Worm (Caenorhabditis elegans) whole organism, young adult: Measurements from ENCODE around the gene R166.3.

Experiments
- C06A6.2 ChIP-seq: fragments of 200-800 bp; sonication (Bioruptor generic); conservative IDR thresholded peaks from 2 replicates; pipeline ENCODE4 v1.3.6; 2022; ENCODE audit warnings: missing genetic modification characterization, missing compliant biosample characterization
- F39B2.1 ChIP-seq: fragments of 200-800 bp; sonication (Bioruptor generic); IDR thresholded peaks from 2 replicates; pipeline ENCODE4 v1.3.6; 2022; ENCODE audit warnings: missing genetic modification reagents, missing genetic modification characterization, missing compliant biosample characterization
- F55B11.4 ChIP-seq: sonication (generic microtip); optimal IDR thresholded peaks from 2 replicates; lab custom pipeline; 2016; ENCODE audit warnings: missing compliant biosample characterization, missing genetic modification characterization, borderline replicate concordance; ENCODE audit not compliant: insufficient read depth
- F57A8.1 ChIP-seq: fragments of 200-800 bp; sonication (Bioruptor generic); optimal IDR thresholded peaks from 2 replicates; lab custom pipeline; 2018; ENCODE audit warnings: mild to moderate bottlenecking, missing genetic modification characterization, moderate library complexity, missing compliant biosample characterization
- F57C9.4 ChIP-seq: sonication (generic microtip); optimal IDR thresholded peaks from 2 replicates; lab custom pipeline; 2017; ENCODE audit warnings: mild to moderate bottlenecking, missing genetic modification characterization, missing compliant biosample characterization
- T07F8.4 ChIP-seq: sonication (generic microtip); optimal IDR thresholded peaks from 2 replicates; lab custom pipeline; 2016; ENCODE audit warnings: mild to moderate bottlenecking, missing genetic modification characterization, moderate library complexity, missing compliant biosample characterization
- Y53F4B.3 ChIP-seq: fragments of 200-800 bp; sonication (Bioruptor generic); IDR thresholded peaks from 2 replicates; pipeline ENCODE4 v1.3.6; 2022; ENCODE audit warnings: missing genetic modification reagents, missing genetic modification characterization, missing compliant biosample characterization
- Y56A3A.18 ChIP-seq: fragments of 200-800 bp; sonication (Bioruptor generic); IDR thresholded peaks from 2 replicates; pipeline ENCODE4 v1.3.6; 2022; ENCODE audit warnings: missing genetic modification reagents, missing genetic modification characterization, missing compliant biosample characterization
- aptf-3 ChIP-seq: fragments of 200-800 bp; sonication (Bioruptor generic); IDR thresholded peaks from 2 replicates; pipeline ENCODE4 v1.3.6; 2022; ENCODE audit warnings: missing genetic modification characterization, missing compliant biosample characterization
- attf-3 ChIP-seq: fragments of 200-800 bp; sonication (Bioruptor generic); conservative IDR thresholded peaks from 2 replicates; pipeline ENCODE4 v1.3.6; 2022; ENCODE audit warnings: missing genetic modification reagents, missing genetic modification characterization, missing compliant biosample characterization
- bed-1 ChIP-seq: fragments of 200-800 bp; sonication (Bioruptor generic); IDR thresholded peaks from 2 replicates; pipeline ENCODE4 v1.3.6; 2022; ENCODE audit warnings: missing genetic modification reagents, missing genetic modification characterization, missing compliant biosample characterization
- bed-2 ChIP-seq: fragments of 200-800 bp; sonication (Bioruptor generic); IDR thresholded peaks from 2 replicates; pipeline ENCODE4 v1.3.6; 2022; ENCODE audit warnings: missing genetic modification reagents, missing genetic modification characterization, missing compliant biosample characterization
- ceh-79 ChIP-seq: sonication (generic microtip); optimal IDR thresholded peaks from 2 replicates; lab custom pipeline; 2017; ENCODE audit warnings: mild to moderate bottlenecking, missing genetic modification characterization, missing compliant biosample characterization
- dpl-1 ChIP-seq: fragments of 150-350 bp; optimal IDR thresholded peaks from 2 replicates; lab custom pipeline; 2014; ENCODE audit warnings: missing biosample characterization, missing genetic modification reagents, missing genetic modification characterization
- egl-18 ChIP-seq: fragments of 200-800 bp; sonication (Bioruptor generic); IDR thresholded peaks from 2 replicates; pipeline ENCODE4 v1.3.6; 2022; ENCODE audit warnings: missing genetic modification reagents, missing genetic modification characterization, missing compliant biosample characterization
- egl-44 ChIP-seq: fragments of 200-800 bp; sonication (Bioruptor generic); IDR thresholded peaks from 2 replicates; pipeline ENCODE4 v1.3.6; 2022; ENCODE audit warnings: missing genetic modification reagents, missing genetic modification characterization, missing compliant biosample characterization
- egrh-3 ChIP-seq: fragments of 200-800 bp; sonication (Bioruptor generic); IDR thresholded peaks from 2 replicates; pipeline ENCODE4 v1.3.6; 2022; ENCODE audit warnings: missing genetic modification reagents, missing genetic modification characterization, missing compliant biosample characterization
- gei-17 ChIP-seq: fragments of 200-800 bp; sonication (Bioruptor generic); optimal IDR thresholded peaks from 2 replicates; lab custom pipeline; 2018; ENCODE audit warnings: mild to moderate bottlenecking, missing genetic modification characterization, missing compliant biosample characterization
- hmg-1.2 ChIP-seq: fragments of 200-800 bp; sonication (Bioruptor generic); IDR thresholded peaks from 2 replicates; pipeline ENCODE4 v1.3.6; 2022; ENCODE audit warnings: missing genetic modification reagents, missing genetic modification characterization, missing compliant biosample characterization
- hsf-1 ChIP-seq: fragments of 200-800 bp; sonication (Bioruptor generic); IDR thresholded peaks from 2 replicates; pipeline ENCODE4 v1.3.6; 2022; ENCODE audit warnings: missing genetic modification reagents, missing genetic modification characterization, missing compliant biosample characterization
- let-526 ChIP-seq: fragments of 200-800 bp; sonication (Bioruptor generic); IDR thresholded peaks from 2 replicates; pipeline ENCODE4 v1.3.6; 2022; ENCODE audit warnings: missing genetic modification reagents, missing genetic modification characterization, missing compliant biosample characterization
- lir-1 ChIP-seq: fragments of 200-800 bp; sonication (Bioruptor generic); conservative IDR thresholded peaks from 2 replicates; pipeline ENCODE4 v1.3.6; 2022; ENCODE audit warnings: missing genetic modification reagents, missing genetic modification characterization, missing compliant biosample characterization
- lsy-27 ChIP-seq: sonication (generic microtip); optimal IDR thresholded peaks from 2 replicates; lab custom pipeline; 2017; ENCODE audit warnings: missing genetic modification characterization, mild to moderate bottlenecking, missing compliant biosample characterization, antibody characterized with exemption, missing genotype, borderline replicate concordance; ENCODE audit not compliant: insufficient read depth
- madf-8 ChIP-seq: fragments of 200-800 bp; sonication (Bioruptor generic); conservative IDR thresholded peaks from 2 replicates; pipeline ENCODE4 v1.3.6; 2022; ENCODE audit warnings: missing genetic modification reagents, missing genetic modification characterization, missing compliant biosample characterization
- mcd-1 ChIP-seq: fragments of 200-800 bp; sonication (Bioruptor generic); IDR thresholded peaks from 2 replicates; pipeline ENCODE4 v1.3.6; 2022; ENCODE audit warnings: missing genetic modification reagents, missing genetic modification characterization, missing compliant biosample characterization
- nfya-1 ChIP-seq: sonication (generic microtip); optimal IDR thresholded peaks from 2 replicates; lab custom pipeline; 2017; ENCODE audit warnings: antibody characterized with exemption, missing compliant biosample characterization, missing genetic modification characterization, borderline replicate concordance; ENCODE audit not compliant: insufficient read depth
- nfyb-1 ChIP-seq: fragments of 200-800 bp; sonication (Bioruptor generic); IDR thresholded peaks from 2 replicates; pipeline ENCODE4 v1.3.6; 2022; ENCODE audit warnings: missing genetic modification reagents, missing genetic modification characterization, missing compliant biosample characterization
- nhr-179 ChIP-seq: sonication (generic microtip); optimal IDR thresholded peaks from 2 replicates; lab custom pipeline; 2016; ENCODE audit warnings: mild to moderate bottlenecking, missing genetic modification characterization, missing compliant biosample characterization
- nhr-27 ChIP-seq: fragments of 200-800 bp; sonication (Bioruptor generic); optimal IDR thresholded peaks from 2 replicates; lab custom pipeline; 2018; ENCODE audit warnings: mild to moderate bottlenecking, missing genetic modification characterization, moderate library complexity, missing compliant biosample characterization
- nhr-80 ChIP-seq: sonication (generic microtip); optimal IDR thresholded peaks from 2 replicates; lab custom pipeline; 2016; ENCODE audit warnings: missing genetic modification characterization, missing compliant biosample characterization
- nhr-90 ChIP-seq: sonication (generic microtip); optimal IDR thresholded peaks from 2 replicates; lab custom pipeline; 2016; ENCODE audit warnings: missing genotype, mild to moderate bottlenecking, missing genetic modification characterization, missing compliant biosample characterization
- pha-4 ChIP-seq: fragments of 150-350 bp; sonication (generic microtip); optimal IDR thresholded peaks from 2 replicates; lab custom pipeline; 2014; ENCODE audit warnings: missing biosample characterization, missing genetic modification reagents, missing genetic modification characterization
- rcor-1 ChIP-seq: fragments of 200-800 bp; sonication (Bioruptor generic); IDR thresholded peaks from 2 replicates; pipeline ENCODE4 v1.3.6; 2022; ENCODE audit warnings: missing genetic modification reagents, missing genetic modification characterization, missing compliant biosample characterization
- repo-1 ChIP-seq: sonication (generic microtip); optimal IDR thresholded peaks from 2 replicates; lab custom pipeline; 2017; ENCODE audit warnings: mild to moderate bottlenecking, missing genetic modification characterization, missing compliant biosample characterization
- sea-2 ChIP-seq: fragments of 200-800 bp; sonication (Bioruptor generic); IDR thresholded peaks from 2 replicates; pipeline ENCODE4 v1.3.6; 2022; ENCODE audit warnings: missing genetic modification characterization, missing compliant biosample characterization
- snpc-1.3 ChIP-seq: sonication (generic microtip); optimal IDR thresholded peaks from 2 replicates; lab custom pipeline; 2017; ENCODE audit warnings: missing genetic modification characterization, mild to moderate bottlenecking, missing compliant biosample characterization, antibody characterized with exemption, moderate library complexity, missing genotype, missing genetic modification reagents; ENCODE audit not compliant: insufficient read depth
- snpc-4 ChIP-seq, 5 experiments: fragments of 150-350 bp in 1 of 5; sonication (generic microtip) in 4 of 5; optimal IDR thresholded peaks; 2 replicates each; lab custom pipeline; 2014 to 2018; ENCODE audit warnings: missing genetic modification characterization in 5 of 5, missing biosample characterization in 3 of 5, antibody characterized with exemption in 2 of 5, mild to moderate bottlenecking in 2 of 5, missing compliant biosample characterization in 2 of 5, missing genotype in 2 of 5, moderate library complexity in 2 of 5, missing genetic modification reagents in 1 of 5
- sptf-2 ChIP-seq: fragments of 200-800 bp; sonication (Bioruptor generic); optimal IDR thresholded peaks from 2 replicates; lab custom pipeline; 2018; ENCODE audit warnings: mild to moderate bottlenecking, missing genetic modification characterization, missing compliant biosample characterization
- unc-130 ChIP-seq: sonication (generic microtip); optimal IDR thresholded peaks from 2 replicates; lab custom pipeline; 2016; ENCODE audit warnings: missing genetic modification reagents, missing genetic modification characterization, missing compliant biosample characterization
- unc-62 ChIP-seq: fragments of 150-350 bp; optimal IDR thresholded peaks from 2 replicates; lab custom pipeline; 2014; ENCODE audit warnings: missing biosample characterization, missing genetic modification reagents, missing genetic modification characterization
- zim-3 ChIP-seq: sonication (generic microtip); optimal IDR thresholded peaks from 2 replicates; lab custom pipeline; 2017; ENCODE audit warnings: mild to moderate bottlenecking, missing genetic modification characterization, moderate library complexity, missing compliant biosample characterization
- ztf-22 ChIP-seq: fragments of 200-800 bp; sonication (Bioruptor generic); optimal IDR thresholded peaks from 2 replicates; lab custom pipeline; 2018; ENCODE audit warnings: mild to moderate bottlenecking, missing genetic modification characterization, moderate library complexity, missing compliant biosample characterization
- ztf-25 ChIP-seq: fragments of 200-800 bp; sonication (Bioruptor generic); IDR thresholded peaks from 2 replicates; pipeline ENCODE4 v1.3.6; 2022; ENCODE audit warnings: missing genetic modification reagents, missing genetic modification characterization, missing compliant biosample characterization
- ztf-26 ChIP-seq: sonication (generic microtip); optimal IDR thresholded peaks from 2 replicates; lab custom pipeline; 2017; ENCODE audit warnings: missing genetic modification characterization, missing compliant biosample characterization
- ztf-6 ChIP-seq: fragments of 200-800 bp; sonication (Bioruptor generic); IDR thresholded peaks from 2 replicates; pipeline ENCODE4 v1.3.6; 2022; ENCODE audit warnings: missing genetic modification reagents, missing genetic modification characterization, missing compliant biosample characterization

The R166.3 gene

DNA sequence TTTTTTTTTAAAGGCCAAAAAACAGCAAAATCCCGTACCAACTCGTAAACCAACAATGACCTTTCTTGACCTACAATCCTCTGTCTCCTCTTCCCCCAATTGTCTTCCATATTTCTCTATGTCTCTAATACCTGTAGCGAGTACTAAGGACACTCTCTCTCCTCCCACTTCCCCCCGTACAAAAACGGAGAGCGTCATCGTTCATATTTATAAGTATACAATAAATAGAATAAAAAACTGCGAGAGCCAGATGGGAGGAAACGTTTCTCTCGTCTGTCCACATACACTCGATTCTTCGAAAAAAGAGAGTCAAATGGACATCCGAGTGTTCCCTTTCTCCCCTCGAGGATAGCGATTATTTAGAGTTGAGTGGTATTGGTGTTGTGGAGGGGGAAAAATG is 34.4 kb downstream of the R166.3 start:
- TF ChIP-seq nhr-27 (tag; lab: Kevin White, UChicago) (no peak), repo-1 (tag; lab: Kevin White, UChicago) (no peak), Y56A3A.18 (GFP tag; lab: Robert Waterston, UW) (no peak), ztf-26 (tag; lab: Kevin White, UChicago) (no peak), hmg-1.2 (GFP tag; lab: Robert Waterston, UW) (peak; percentile 17; the same call in 1 of the 2 replicates)

DNA sequence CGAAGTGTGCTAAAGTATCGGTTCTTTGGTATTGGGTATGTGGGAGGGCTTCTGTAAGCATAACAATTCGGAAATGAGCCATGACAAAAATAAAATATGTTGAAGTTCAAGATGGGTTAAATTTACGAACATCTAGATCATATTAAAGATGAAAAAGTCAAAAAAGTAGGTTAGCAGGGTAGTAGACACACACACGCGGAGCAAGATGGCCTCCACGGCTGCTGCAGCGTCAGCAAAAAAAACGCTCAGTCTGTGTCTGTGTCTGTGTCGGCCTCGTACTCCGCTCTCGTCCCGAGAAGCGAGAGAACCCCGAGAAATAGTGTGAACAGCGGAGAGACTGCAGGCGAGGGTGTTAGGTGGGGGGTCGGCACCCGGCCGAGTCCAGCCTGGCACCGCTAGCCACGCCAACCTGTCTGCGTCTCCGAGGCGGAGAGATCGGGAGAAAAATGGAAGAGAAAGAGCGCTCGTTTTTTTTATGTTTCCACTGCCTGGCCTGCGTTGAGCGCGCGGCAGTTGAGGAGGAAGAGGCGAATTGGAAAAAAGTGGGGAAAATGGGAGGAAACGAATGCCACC is 36.6 kb downstream of the R166.3 start, which contains the start of gene myrf-1:
myrf-1 (minus strand) TSS at position 51 of the 573 bp plus-strand sequence.
- TF ChIP-seq egl-18 (GFP tag; lab: Robert Waterston, UW), result no peak
- TF ChIP-seq T07F8.4, result no peak
- no peak for TF ChIP-seq sea-2 (GFP tag; lab: Robert Waterston, UW)
- no peak for TF ChIP-seq F39B2.1
- no peak for TF ChIP-seq nhr-179 (tag; lab: Kevin White, UChicago)
- no peak for TF ChIP-seq dpl-1 (GFP tag; lab: Kevin White, UChicago)
- TF ChIP-seq lir-1 (GFP tag; lab: Robert Waterston, UW), result no peak
- 0 out of 2 replicates have a peak, but pooled peaks have one; percentile 9 for TF ChIP-seq bed-2 (GFP tag; lab: Robert Waterston, UW)
- TF ChIP-seq pha-4 (tag; lab: Kevin White, UChicago), result no peak
- TF ChIP-seq aptf-3, result no peak
- TF ChIP-seq bed-1 (GFP tag; lab: Robert Waterston, UW), result no peak
- TF ChIP-seq ztf-25 (GFP tag; lab: Robert Waterston, UW), result no peak
- no peak for TF ChIP-seq F55B11.4 (tag; lab: Kevin White, UChicago)
- no peak for TF ChIP-seq unc-62 (GFP tag; lab: Kevin White, UChicago)
- 0 out of 2 replicates have a peak, but pooled peaks have one; percentile 47 for TF ChIP-seq rcor-1
- no peak for TF ChIP-seq madf-8
- TF ChIP-seq nhr-90 (tag; lab: Kevin White, UChicago), result peak; percentile 18
- no peak for TF ChIP-seq unc-130 (GFP tag; lab: Kevin White, UChicago)
- TF ChIP-seq nfyb-1 (GFP tag; lab: Robert Waterston, UW), result peak; percentile 75; the same call in 1 of the 2 replicates
- TF ChIP-seq gei-17 (GFP tag; lab: Kevin White, UChicago), result peak; percentile 12
- peak; percentile 45 for TF ChIP-seq C06A6.2 (GFP tag; lab: Robert Waterston, UW)
- no peak for TF ChIP-seq ztf-22
- no peak; the same call in 1 of the 2 replicates for TF ChIP-seq egl-44 (GFP tag; lab: Robert Waterston, UW)
- no peak for TF ChIP-seq ceh-79
- TF ChIP-seq ztf-6 (GFP tag; lab: Robert Waterston, UW), result no peak
- TF ChIP-seq snpc-1.3, result no peak
- 0 out of 2 replicates have a peak, but pooled peaks have one; percentile 17 for TF ChIP-seq attf-3 (GFP tag; lab: Robert Waterston, UW)
- peak; percentile 91 for TF ChIP-seq nhr-80 (tag; lab: Kevin White, UChicago)
- no peak for TF ChIP-seq hsf-1 (GFP tag; lab: Robert Waterston, UW)
- TF ChIP-seq nfya-1 (tag; lab: Kevin White, UChicago), result no peak
- no peak for TF ChIP-seq snpc-4 (GFP tag; optimal IDR thresholded peaks at IDR 0.05; lab: Kevin White, UChicago)
- peak in 1 of 4 experiments; percentile 35 for TF ChIP-seq snpc-4 (tag; optimal IDR thresholded peaks at IDR 0.05; lab: Kevin White, UChicago)
- TF ChIP-seq egrh-3 (GFP tag; lab: Robert Waterston, UW), result peak; percentile 97
- no peak for TF ChIP-seq F57C9.4
- TF ChIP-seq Y53F4B.3 (GFP tag; lab: Robert Waterston, UW), result no peak
- peak; percentile 81 for TF ChIP-seq mcd-1
- TF ChIP-seq let-526 (GFP tag; lab: Robert Waterston, UW), result no peak; the same call in 1 of the 2 replicates
- peak; percentile 5 for TF ChIP-seq F57A8.1
- TF ChIP-seq sptf-2 (GFP tag; lab: Kevin White, UChicago), result peak; percentile 71
- TF ChIP-seq lsy-27, result no peak
- no peak for TF ChIP-seq zim-3 (tag; lab: Kevin White, UChicago)
